Fruit fly (Drosophila melanogaster) whole organism, embryonic: ENCODE results near the gene Mtr3.

Experiments
- Abd-B ChIP-seq: fragments of 200-800 bp; sonication (Bioruptor generic); optimal IDR thresholded peaks from 2 replicates; lab custom pipeline; 2018; ENCODE audit warnings: missing biosample characterization, mild to moderate bottlenecking, missing genetic modification characterization, moderate library complexity
- CG11093 ChIP-seq: fragments of 200-800 bp; sonication (Bioruptor generic); IDR thresholded peaks from 3 replicates; pipeline ENCODE4 v1.3.6; 2022; ENCODE audit warnings: missing biosample characterization, missing genetic modification characterization
- CG12236 ChIP-seq: fragments of 200-800 bp; sonication (Bioruptor generic); optimal IDR thresholded peaks from 2 replicates; lab custom pipeline; 2016; ENCODE audit warnings: missing biosample characterization, missing genetic modification characterization
- CG13775 ChIP-seq: fragments of 200-800 bp; sonication (Bioruptor generic); optimal IDR thresholded peaks from 3 replicates; lab custom pipeline; 2017; ENCODE audit warnings: missing biosample characterization, mild to moderate bottlenecking, missing genetic modification characterization
- CG14441 ChIP-seq: fragments of 200-800 bp; sonication (Bioruptor generic); IDR thresholded peaks from 2 replicates; pipeline ENCODE4 v1.3.6; 2022; ENCODE audit warnings: missing biosample characterization, missing genetic modification characterization
- CG17385 ChIP-seq: fragments of 200-800 bp; sonication (Bioruptor generic); optimal IDR thresholded peaks from 3 replicates; lab custom pipeline; 2018; ENCODE audit warnings: missing biosample characterization, mild to moderate bottlenecking, missing genetic modification characterization
- CG18262 ChIP-seq: fragments of 200-800 bp; optimal IDR thresholded peaks from 3 replicates; lab custom pipeline; 2019; ENCODE audit warnings: missing biosample characterization, mild to moderate bottlenecking, missing genetic modification characterization, moderate library complexity
- CG18619 ChIP-seq: fragments of 200-800 bp; sonication (Bioruptor generic); optimal IDR thresholded peaks from 3 replicates; lab custom pipeline; 2017; ENCODE audit warnings: missing biosample characterization, mild to moderate bottlenecking, missing genetic modification characterization
- CG2889 ChIP-seq: fragments of 200-800 bp; sonication (Bioruptor generic); IDR thresholded peaks from 3 replicates; pipeline ENCODE4 v1.3.6; 2022; ENCODE audit warnings: missing biosample characterization, missing genetic modification characterization
- CG30403 ChIP-seq: fragments of 200-800 bp; sonication (Bioruptor generic); optimal IDR thresholded peaks from 3 replicates; lab custom pipeline; 2016; ENCODE audit warnings: missing biosample characterization, missing genetic modification characterization
- CG32772 ChIP-seq: fragments of 200-800 bp; sonication (Bioruptor generic); IDR thresholded peaks from 2 replicates; pipeline ENCODE4 v1.3.6; 2022; ENCODE audit warnings: missing biosample characterization, missing genetic modification characterization
- CG3281 ChIP-seq: fragments of 200-800 bp; sonication (Bioruptor generic); optimal IDR thresholded peaks from 3 replicates; lab custom pipeline; 2017; ENCODE audit warnings: missing biosample characterization, mild to moderate bottlenecking, missing genetic modification characterization
- CG34376 ChIP-seq: fragments of 200-800 bp; sonication (Bioruptor generic); optimal IDR thresholded peaks from 2 replicates; lab custom pipeline; 2018; ENCODE audit warnings: missing biosample characterization, mild to moderate bottlenecking, missing genetic modification characterization
- CG5245 ChIP-seq: fragments of 200-800 bp; sonication (Bioruptor generic); optimal IDR thresholded peaks from 3 replicates; lab custom pipeline; 2016; ENCODE audit warnings: missing biosample characterization, missing genetic modification characterization
- CG6175 ChIP-seq: fragments of 200-800 bp; sonication (Bioruptor generic); IDR thresholded peaks from 3 replicates; pipeline ENCODE4 v1.3.6; 2022; ENCODE audit warnings: missing biosample characterization, missing genetic modification characterization
- CG7271 ChIP-seq: fragments of 200-800 bp; sonication (Bioruptor generic); optimal IDR thresholded peaks from 2 replicates; lab custom pipeline; 2018; ENCODE audit warnings: missing biosample characterization, mild to moderate bottlenecking, missing genetic modification characterization, moderate library complexity
- CG7786 ChIP-seq: fragments of 200-800 bp; sonication (Bioruptor generic); optimal IDR thresholded peaks from 2 replicates; lab custom pipeline; 2016; ENCODE audit warnings: missing biosample characterization, missing genetic modification characterization
- CG8359 ChIP-seq: fragments of 200-800 bp; sonication (Bioruptor generic); optimal IDR thresholded peaks from 2 replicates; lab custom pipeline; 2017; ENCODE audit warnings: missing biosample characterization, mild to moderate bottlenecking, missing genetic modification characterization, borderline replicate concordance
- CG9876 ChIP-seq: fragments of 200-800 bp; sonication (Bioruptor generic); optimal IDR thresholded peaks from 2 replicates; lab custom pipeline; 2016; ENCODE audit warnings: missing biosample characterization, missing genetic modification characterization
- CTCF ChIP-seq: fragments of 200-800 bp; sonication (Bioruptor generic); optimal IDR thresholded peaks from 2 replicates; lab custom pipeline; 2017; ENCODE audit warnings: missing biosample characterization, mild to moderate bottlenecking, missing genetic modification characterization, moderate library complexity
- D19B ChIP-seq: fragments of 200-800 bp; sonication (Bioruptor generic); optimal IDR thresholded peaks from 2 replicates; lab custom pipeline; 2017; ENCODE audit warnings: missing biosample characterization, mild to moderate bottlenecking, missing genetic modification characterization
- H2.0 ChIP-seq: fragments of 200-800 bp; sonication (Bioruptor generic); IDR thresholded peaks from 2 replicates; pipeline ENCODE4 v1.3.6; 2022; ENCODE audit warnings: missing biosample characterization, missing genetic modification characterization
- Hey ChIP-seq: fragments of 200-800 bp; sonication (Bioruptor generic); optimal IDR thresholded peaks from 3 replicates; lab custom pipeline; 2018; ENCODE audit warnings: missing biosample characterization, mild to moderate bottlenecking, missing genetic modification characterization
- HmgD ChIP-seq: fragments of 200-800 bp; sonication (Bioruptor generic); optimal IDR thresholded peaks from 3 replicates; lab custom pipeline; 2016; ENCODE audit warnings: missing biosample characterization, missing genetic modification characterization
- HmgZ ChIP-seq: fragments of 200-800 bp; sonication (Bioruptor generic); optimal IDR thresholded peaks from 2 replicates; lab custom pipeline; 2018; ENCODE audit warnings: missing biosample characterization, mild to moderate bottlenecking, missing genetic modification characterization
- Lhr ChIP-seq: fragments of 200-800 bp; sonication (Bioruptor generic); optimal IDR thresholded peaks from 3 replicates; lab custom pipeline; 2017; ENCODE audit warnings: mild to moderate bottlenecking, missing biosample characterization, missing genetic modification reagents, missing genetic modification characterization
- Side ChIP-seq: fragments of 200-800 bp; sonication (Bioruptor generic); optimal IDR thresholded peaks from 2 replicates; lab custom pipeline; 2016; ENCODE audit warnings: missing biosample characterization, missing genetic modification characterization
- Tbp ChIP-seq: fragments of >200 bp; optimal IDR thresholded peaks from 2 replicates; lab custom pipeline; 2018; ENCODE audit warnings: missing biosample characterization, missing genetic modification characterization
- Trl ChIP-seq, 3 experiments: fragments of >200 bp in 2 of 3; fragments of 200-800 bp in 1 of 3; sonication (Bioruptor generic) in 1 of 3; optimal IDR thresholded peaks; 2 replicates in 1 of 3; 3 replicates in 2 of 3; lab custom pipeline; 2016 to 2017; ENCODE audit warnings: missing biosample characterization in 1 of 3, missing genetic modification characterization in 1 of 3
- abd-A ChIP-seq: fragments of 200-800 bp; sonication (Bioruptor generic); optimal IDR thresholded peaks from 3 replicates; lab custom pipeline; 2019; ENCODE audit warnings: missing biosample characterization, mild to moderate bottlenecking, missing genetic modification characterization, moderate library complexity
- ash1 ChIP-seq: fragments of 200-800 bp; sonication (Bioruptor generic); optimal IDR thresholded peaks from 2 replicates; lab custom pipeline; 2018; ENCODE audit warnings: missing biosample characterization, mild to moderate bottlenecking, missing genetic modification characterization
- bowl ChIP-seq: fragments of 200-800 bp; sonication (Bioruptor generic); IDR thresholded peaks from 2 replicates; pipeline ENCODE4 v1.3.6; 2022; ENCODE audit warnings: missing biosample characterization, missing genetic modification characterization
- bsh ChIP-seq, 2 experiments: fragments of 200-800 bp; sonication (Bioruptor generic); optimal IDR thresholded peaks; 2 replicates each; lab custom pipeline; 2017 to 2018; ENCODE audit warnings: mild to moderate bottlenecking in 2 of 2, missing biosample characterization in 2 of 2, missing genetic modification characterization in 2 of 2, moderate library complexity in 1 of 2
- crol ChIP-seq: fragments of 200-800 bp; sonication (Bioruptor generic); IDR thresholded peaks from 2 replicates; pipeline ENCODE4 v1.3.6; 2022; ENCODE audit warnings: missing biosample characterization, missing genetic modification characterization
- cwo ChIP-seq: fragments of 200-800 bp; sonication (Bioruptor generic); optimal IDR thresholded peaks from 3 replicates; lab custom pipeline; 2017; ENCODE audit warnings: missing biosample characterization, missing genetic modification characterization, mild to moderate bottlenecking, moderate library complexity, missing genetic modification reagents
- danr ChIP-seq: fragments of 200-800 bp; sonication (Bioruptor generic); IDR thresholded peaks from 2 replicates; pipeline ENCODE4 v1.3.6; 2022; ENCODE audit warnings: missing biosample characterization, missing genetic modification characterization
- dati ChIP-seq: fragments of 200-800 bp; sonication (Bioruptor generic); IDR thresholded peaks from 2 replicates; pipeline ENCODE4 v1.3.6; 2022; ENCODE audit warnings: missing biosample characterization, missing genetic modification characterization
- emc ChIP-seq: fragments of 200-800 bp; sonication (Bioruptor generic); optimal IDR thresholded peaks from 2 replicates; lab custom pipeline; 2016; ENCODE audit warnings: missing biosample characterization, missing genetic modification characterization
- exex ChIP-seq: fragments of 200-800 bp; sonication (Bioruptor generic); optimal IDR thresholded peaks from 4 replicates; lab custom pipeline; 2018; ENCODE audit warnings: missing biosample characterization, mild to moderate bottlenecking, missing genetic modification characterization, moderate library complexity
- grn ChIP-seq: fragments of 200-800 bp; sonication (Bioruptor generic); optimal IDR thresholded peaks from 3 replicates; lab custom pipeline; 2017; ENCODE audit warnings: missing biosample characterization, missing genetic modification characterization
- hb ChIP-seq: fragments of 200-800 bp; sonication (Bioruptor generic); IDR thresholded peaks from 3 replicates; pipeline ENCODE4 v1.3.6; 2022; ENCODE audit warnings: missing biosample characterization, missing genetic modification characterization; ENCODE audit not compliant: partially characterized antibody
- inv ChIP-seq: fragments of 200-800 bp; sonication (Bioruptor generic); IDR thresholded peaks from 2 replicates; pipeline ENCODE4 v1.3.6; 2022; ENCODE audit warnings: missing biosample characterization, missing genetic modification characterization; ENCODE audit not compliant: partially characterized antibody
- kah ChIP-seq: fragments of 200-800 bp; sonication (Bioruptor generic); optimal IDR thresholded peaks from 2 replicates; lab custom pipeline; 2018; ENCODE audit warnings: missing biosample characterization, mild to moderate bottlenecking, missing genetic modification characterization
- ken ChIP-seq: fragments of 200-800 bp; sonication (Bioruptor generic); IDR thresholded peaks from 3 replicates; pipeline ENCODE4 v1.3.6; 2022; ENCODE audit warnings: missing biosample characterization, missing genetic modification characterization
- pan ChIP-seq, 4 experiments: fragments of >200 bp in 3 of 4; fragments of 200-800 bp in 1 of 4; sonication (Bioruptor generic) in 1 of 4; optimal IDR thresholded peaks in 3 of 4; IDR thresholded peaks in 1 of 4; 2 replicates each; pipeline versions ENCODE4 v1.3.6 to Lab custom; 2017 to 2022; ENCODE audit warnings: missing biosample characterization in 2 of 4, missing genetic modification characterization in 2 of 4, mixed read lengths in 1 of 4
- pb ChIP-seq: fragments of 200-800 bp; sonication (Bioruptor generic); optimal IDR thresholded peaks from 3 replicates; lab custom pipeline; 2016; ENCODE audit warnings: missing biosample characterization, missing genetic modification characterization
- pfk ChIP-seq: fragments of 200-800 bp; sonication (Bioruptor generic); optimal IDR thresholded peaks from 2 replicates; lab custom pipeline; 2018; ENCODE audit warnings: missing biosample characterization, mild to moderate bottlenecking, missing genetic modification characterization, moderate library complexity
- prd ChIP-seq, 3 experiments: fragments of >200 bp in 2 of 3; fragments of 200-800 bp in 1 of 3; sonication (Bioruptor generic) in 1 of 3; optimal IDR thresholded peaks in 2 of 3; IDR thresholded peaks in 1 of 3; 2 replicates in 2 of 3; 3 replicates in 1 of 3; pipeline versions ENCODE4 v1.3.6 to Lab custom; 2017 to 2022; ENCODE audit warnings: missing biosample characterization in 1 of 3, missing genetic modification characterization in 1 of 3
- sisA ChIP-seq: fragments of 200-800 bp; sonication (Bioruptor generic); IDR thresholded peaks from 2 replicates; pipeline ENCODE4 v1.3.6; 2022; ENCODE audit warnings: missing biosample characterization, missing genetic modification characterization
- usp ChIP-seq: fragments of >200 bp; optimal IDR thresholded peaks from 2 replicates; lab custom pipeline; 2017; ENCODE audit warnings: missing biosample characterization, missing genetic modification characterization
- vvl ChIP-seq: fragments of 200-800 bp; sonication (Bioruptor generic); IDR thresholded peaks from 2 replicates; pipeline ENCODE4 v1.3.6; 2022; ENCODE audit warnings: missing biosample characterization, missing genetic modification characterization

Mtr3 gene

dm6 chr3L:19910054-19910414 lies 3.5 kb downstream of the Mtr3 start, which contains the start of the genes Mi-2 and Prp3 (continued):
- no peak for TF ChIP-seq CG8359 (GFP tag; lab: Kevin White, UChicago)
- no peak for TF ChIP-seq CG7271
- TF ChIP-seq emc (GFP tag; lab: Kevin White, UChicago) = no peak
- TF ChIP-seq CG30403 (GFP tag; lab: Kevin White, UChicago) = no peak
- TF ChIP-seq pfk (GFP tag; lab: Kevin White, UChicago) = peak; percentile 40
- no peak for TF ChIP-seq D19B (GFP tag; lab: Kevin White, UChicago)
- TF ChIP-seq Side = no peak
- TF ChIP-seq CG18619 (GFP tag; lab: Kevin White, UChicago) = no peak
- TF ChIP-seq CG17385 (GFP tag; lab: Kevin White, UChicago) = no peak
- no peak for TF ChIP-seq Tbp
- TF ChIP-seq Abd-B = peak; percentile 76
- TF ChIP-seq H2.0 = no peak
- TF ChIP-seq CG3281 (GFP tag; lab: Kevin White, UChicago) = peak; percentile 100
- no peak for TF ChIP-seq bowl (GFP tag; lab: Robert Waterston, UW)
- TF ChIP-seq exex = no peak
- TF ChIP-seq CG7786 (GFP tag; lab: Kevin White, UChicago) = no peak
- no peak for TF ChIP-seq cwo (GFP tag; lab: Kevin White, UChicago)
- TF ChIP-seq pan (optimal IDR thresholded peaks at IDR 0.05; lab: Kevin White, UChicago) = no peak
- no peak for TF ChIP-seq pan (GFP tag; optimal IDR thresholded peaks at IDR 0.05 in 1 of 2, IDR thresholded peaks at IDR 0.05 in 1 of 2)
- TF ChIP-seq grn (GFP tag; lab: Kevin White, UChicago) = no peak
- TF ChIP-seq CG6175 (GFP tag; lab: Robert Waterston, UW) = no peak
- TF ChIP-seq Lhr (GFP tag; lab: Kevin White, UChicago) = peak; percentile 17
- TF ChIP-seq prd (optimal IDR thresholded peaks at IDR 0.05; lab: Kevin White, UChicago) = no peak
- no peak for TF ChIP-seq prd (GFP tag; IDR thresholded peaks at IDR 0.05; lab: Robert Waterston, UW)
- TF ChIP-seq pb (GFP tag; lab: Kevin White, UChicago) = no peak
- peak; percentile 28 for TF ChIP-seq CTCF (GFP tag; lab: Kevin White, UChicago)
- TF ChIP-seq ken (GFP tag; lab: Robert Waterston, UW) = no peak
- TF ChIP-seq bsh (GFP tag; optimal IDR thresholded peaks at IDR 0.05; lab: Kevin White, UChicago) = no peak
- no peak for TF ChIP-seq dati (GFP tag; lab: Robert Waterston, UW)
- TF ChIP-seq CG5245 (GFP tag; lab: Kevin White, UChicago) = no peak
- no peak for TF ChIP-seq CG12236
- no peak for TF ChIP-seq danr
- no peak for TF ChIP-seq CG18262
- TF ChIP-seq CG9876 (GFP tag; lab: Kevin White, UChicago) = no peak
- peak; percentile 11 for TF ChIP-seq CG13775 (GFP tag; lab: Kevin White, UChicago)
- TF ChIP-seq HmgD (GFP tag; lab: Kevin White, UChicago) = peak; percentile 57
- TF ChIP-seq ash1 (GFP tag; lab: Kevin White, UChicago) = no peak
- peak; percentile 20 for TF ChIP-seq kah (GFP tag; lab: Kevin White, UChicago)
- TF ChIP-seq sisA (GFP tag; lab: Robert Waterston, UW) = no peak
- peak; percentile 69 for TF ChIP-seq HmgZ (tag; lab: Kevin White, UChicago)
- peak; percentile 60 for TF ChIP-seq CG32772 (GFP tag; lab: Robert Waterston, UW)
- no peak for TF ChIP-seq inv (GFP tag; lab: Robert Waterston, UW)
- peak; percentile 51 for TF ChIP-seq CG34376 (GFP tag; lab: Kevin White, UChicago)
- no peak for TF ChIP-seq abd-A (tag; lab: Kevin White, UChicago)
- TF ChIP-seq Trl (optimal IDR thresholded peaks at IDR 0.05; lab: Kevin White, UChicago) = peak in 1 of 2 experiments; percentile 80
- peak; percentile 74 for TF ChIP-seq Trl (GFP tag; optimal IDR thresholded peaks at IDR 0.05; lab: Kevin White, UChicago)
- no peak for TF ChIP-seq Hey (tag; lab: Kevin White, UChicago)
- TF ChIP-seq crol = no peak
- no peak for TF ChIP-seq CG2889 (GFP tag; lab: Robert Waterston, UW)
- peak; percentile 61; the same call in 1 of the 2 replicates for TF ChIP-seq vvl (GFP tag; lab: Robert Waterston, UW)
- TF ChIP-seq hb (GFP tag; lab: Robert Waterston, UW) = no peak
- no peak for TF ChIP-seq usp (GFP tag; lab: Kevin White, UChicago)
- no peak for TF ChIP-seq CG11093 (GFP tag; lab: Robert Waterston, UW)
- no peak for TF ChIP-seq CG14441 (GFP tag; lab: Robert Waterston, UW)
